Worm (Caenorhabditis elegans): ENCODE data around the gene shl-1.

Gene shl-1

ce11 chrIV:6383970-6384369 lies at the start of gene shl-1:
shl-1 (minus strand) TSS chrIV:6384070.
- TF ChIP-seq unc-62 (GFP tag; optimal IDR thresholded peaks at IDR 0.05) (no peak), alr-1 (tag; optimal IDR thresholded peaks at IDR 0.05; ENCODE audit: borderline replicate concordance) (no peak), mef-2 (tag; optimal IDR thresholded peaks at IDR 0.05) (no peak), sptf-1 (tag; optimal IDR thresholded peaks at IDR 0.05) (no peak), pag-3 (tag; optimal IDR thresholded peaks at IDR 0.05; ENCODE audit: borderline replicate concordance, insufficient read depth) (no peak), fkh-4 (tag; optimal IDR thresholded peaks at IDR 0.05; ENCODE audit: borderline replicate concordance) (no peak), nhr-20 (tag; optimal IDR thresholded peaks at IDR 0.05) (no peak), nhr-237 (tag; optimal IDR thresholded peaks at IDR 0.05) (no peak), hlh-4 (tag; optimal IDR thresholded peaks at IDR 0.05) (no peak)

DNA sequence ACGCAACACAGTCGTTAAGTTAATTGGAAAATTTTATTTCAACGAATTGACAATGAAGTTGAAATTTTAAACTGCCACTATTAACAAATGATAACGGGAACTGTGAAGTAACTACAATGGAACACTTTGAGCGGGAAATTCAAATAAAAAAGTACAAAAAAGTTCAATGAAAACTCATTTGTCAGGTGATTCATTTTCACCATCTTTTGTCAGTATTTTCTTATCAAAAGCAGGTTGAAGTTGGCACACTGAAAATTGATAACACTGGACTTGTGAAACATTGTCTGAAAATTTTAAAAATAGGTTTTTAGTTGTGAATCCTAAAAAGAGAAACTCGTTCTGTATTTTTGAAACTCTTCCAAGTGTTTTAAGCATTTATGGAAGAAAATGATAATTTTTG lies 49.6 kb upstream of the shl-1 start:
- no peak for TF ChIP-seq efl-1 (optimal IDR thresholded peaks at IDR 0.05)
- peak in 1 of 2 experiments; percentile 63 for TF ChIP-seq efl-1 (GFP tag; optimal IDR thresholded peaks at IDR 0.05 in 1 of 2)
- TF ChIP-seq lin-35 (GFP tag; optimal IDR thresholded peaks at IDR 0.05), result peak in 1 of 2 experiments; percentile 18
- TF ChIP-seq C04F5.9 (tag; optimal IDR thresholded peaks at IDR 0.05), result no peak
- no peak for TF ChIP-seq nhr-76 (tag; optimal IDR thresholded peaks at IDR 0.05)
- TF ChIP-seq nhr-84 (tag; optimal IDR thresholded peaks at IDR 0.05), result no peak
- TF ChIP-seq elt-2 (tag; optimal IDR thresholded peaks at IDR 0.05), result peak; percentile 36
- TF ChIP-seq skn-1 (tag; optimal IDR thresholded peaks at IDR 0.05), result no peak

ce11 chrIV:6432375-6432774 lies 48.5 kb upstream of the shl-1 start:
- TF ChIP-seq elt-2 (tag; optimal IDR thresholded peaks at IDR 0.05), result peak; percentile 40
- TF ChIP-seq fos-1 (tag; optimal IDR thresholded peaks at IDR 0.05), result no peak
- no peak for TF ChIP-seq aly-2 (tag; optimal IDR thresholded peaks at IDR 0.05)
- TF ChIP-seq pqm-1 (tag; optimal IDR thresholded peaks at IDR 0.05), result no peak
- TF ChIP-seq tlp-1 (tag; optimal IDR thresholded peaks at IDR 0.05), result peak; percentile 13
- TF ChIP-seq nhr-19 (GFP tag; conservative IDR thresholded peaks at IDR 0.05), result no peak
- no peak for TF ChIP-seq sup-37 (GFP tag; optimal IDR thresholded peaks at IDR 0.05)

- TF ChIP-seq lin-14 (GFP tag; optimal IDR thresholded peaks at IDR 0.05), result peak; percentile 5
- TF ChIP-seq nhr-237 (tag; optimal IDR thresholded peaks at IDR 0.05), result no peak
Measured at ce11 chrIV:6431582-6431981, 47.7 kb upstream of the shl-1 start, which contains the start of gene acp-7. acp-7 (minus strand) TSS chrIV:6431682.

DNA sequence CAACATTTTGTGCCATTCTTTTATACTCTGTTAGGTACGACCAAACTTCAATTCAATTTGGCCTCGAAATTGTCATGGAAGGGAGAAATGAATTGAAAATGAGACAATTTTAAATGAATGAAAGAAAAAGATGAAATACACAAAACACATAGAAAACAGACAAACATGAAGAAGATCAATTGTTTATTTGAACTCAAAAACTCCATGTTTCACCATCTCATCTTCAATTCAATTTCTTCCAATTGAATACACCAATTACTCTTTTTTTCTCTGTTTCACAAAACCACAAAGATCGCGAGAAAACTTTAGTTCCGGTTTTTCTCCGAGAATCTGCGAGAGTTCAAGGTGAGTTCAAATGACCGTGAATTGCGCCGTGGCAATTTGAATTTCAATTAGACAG lies 43.4 kb upstream of the shl-1 start:
- no peak for TF ChIP-seq ces-1 (GFP tag; optimal IDR thresholded peaks at IDR 0.05)
- peak; percentile 42; the same call in 1 of the 2 replicates for TF ChIP-seq grh-1 (GFP tag; IDR thresholded peaks at IDR 0.05)
- TF ChIP-seq nhr-84 (tag; optimal IDR thresholded peaks at IDR 0.05), result no peak
- peak in 1 of 2 experiments; percentile 0 for TF ChIP-seq efl-1 (optimal IDR thresholded peaks at IDR 0.05)
- TF ChIP-seq efl-1 (GFP tag; optimal IDR thresholded peaks at IDR 0.05 in 1 of 2), result no peak
- TF ChIP-seq swsn-7 (tag; optimal IDR thresholded peaks at IDR 0.05), result no peak
- no peak for TF ChIP-seq ztf-4 (tag; optimal IDR thresholded peaks at IDR 0.05)
- no peak for TF ChIP-seq mef-2 (tag; optimal IDR thresholded peaks at IDR 0.05)
- no peak for TF ChIP-seq efl-3 (GFP tag; optimal IDR thresholded peaks at IDR 0.05)
- TF ChIP-seq tbx-2 (tag; optimal IDR thresholded peaks at IDR 0.05), result peak; percentile 22
- no peak for TF ChIP-seq fos-1 (tag; optimal IDR thresholded peaks at IDR 0.05)
- no peak for TF ChIP-seq ceh-63 (GFP tag; optimal IDR thresholded peaks at IDR 0.05)
- TF ChIP-seq nhr-85 (tag), result peak; percentile 92
- TF ChIP-seq lin-14 (GFP tag; optimal IDR thresholded peaks at IDR 0.05), result peak; percentile 79
- TF ChIP-seq unc-62 (GFP tag; optimal IDR thresholded peaks at IDR 0.05), result no peak
- peak; percentile 46 for TF ChIP-seq blmp-1 (tag; optimal IDR thresholded peaks at IDR 0.05)
- no peak for TF ChIP-seq hpl-2 (GFP tag; optimal IDR thresholded peaks at IDR 0.05)

Data from whole organism, L1 larva.